Worm (Caenorhabditis elegans): ENCODE measurements around the gene ZK816.1.

ce11 chrX:3343620-3344197, 7.8 kb upstream of the ZK816.1 start:
- TF ChIP-seq snpc-1.2 (GFP tag; IDR thresholded peaks at IDR 0.05) (no peak), nhr-111 (GFP tag; optimal IDR thresholded peaks at IDR 0.05) (no peak), Y75B8A.6 (GFP tag; IDR thresholded peaks at IDR 0.05) (no peak), lin-13 (GFP tag; optimal IDR thresholded peaks at IDR 0.05) (no peak), rbr-2 (tag; optimal IDR thresholded peaks at IDR 0.05) (no peak)
